Worm (Caenorhabditis elegans) whole organism, L4 larva: ENCODE results near the gene ZC204.14.

Source experiments
- Y5F2A.4 ChIP-seq: fragments of 200-800 bp; sonication (Bioruptor generic); optimal IDR thresholded peaks from 2 replicates; lab custom pipeline; 2018; ENCODE audit warnings: mild to moderate bottlenecking, missing genetic modification characterization, missing compliant biosample characterization
- aha-1 ChIP-seq: fragments of 150-350 bp; peaks from one replicate; lab custom pipeline; 2014; ENCODE audit warnings: missing biosample characterization, missing genetic modification characterization
- aly-2 ChIP-seq: sonication (generic microtip); optimal IDR thresholded peaks from 2 replicates; lab custom pipeline; 2018; ENCODE audit warnings: missing biosample characterization, missing genetic modification characterization
- daf-16 ChIP-seq, 3 experiments: sonication (generic microtip); optimal IDR thresholded peaks; 2 replicates each; lab custom pipeline; 2016 to 2017; ENCODE audit warnings: missing genetic modification characterization in 3 of 3, missing genetic modification reagents in 3 of 3, mild to moderate bottlenecking in 2 of 3, missing compliant biosample characterization in 2 of 3, missing biosample characterization in 1 of 3, moderate library complexity in 1 of 3
- dmd-6 ChIP-seq: fragments of 200-800 bp; sonication (Bioruptor generic); IDR thresholded peaks from 2 replicates; pipeline ENCODE4 v1.3.6; 2022; ENCODE audit warnings: missing genetic modification reagents, missing genetic modification characterization, missing compliant biosample characterization
- lin-29 ChIP-seq: fragments of 200-800 bp; sonication (Bioruptor generic); IDR thresholded peaks from 2 replicates; pipeline ENCODE4 v1.3.6; 2022; ENCODE audit warnings: missing genetic modification reagents, missing genetic modification characterization, missing compliant biosample characterization
- lsy-2 ChIP-seq, 2 experiments: fragments of 150-350 bp in 1 of 2; sonication (generic microtip) in 1 of 2; optimal IDR thresholded peaks; 2 replicates each; lab custom pipeline; 2014 to 2017; ENCODE audit warnings: missing biosample characterization in 2 of 2, missing genetic modification characterization in 2 of 2
- mdt-29 ChIP-seq: fragments of 200-800 bp; sonication (Bioruptor generic); IDR thresholded peaks from 2 replicates; pipeline ENCODE4 v1.3.6; 2022; ENCODE audit warnings: missing genetic modification reagents, missing genetic modification characterization, missing compliant biosample characterization
- mep-1 ChIP-seq: fragments of 150-350 bp; sonication (generic microtip); optimal IDR thresholded peaks from 3 replicates; lab custom pipeline; 2014; ENCODE audit warnings: missing biosample characterization, missing genetic modification characterization
- nhr-102 ChIP-seq: sonication (generic microtip); optimal IDR thresholded peaks from 2 replicates; lab custom pipeline; 2016; ENCODE audit warnings: mild to moderate bottlenecking, missing genetic modification characterization, moderate library complexity, missing compliant biosample characterization
- nhr-28 ChIP-seq: fragments of 150-350 bp; optimal IDR thresholded peaks from 2 replicates; lab custom pipeline; 2014; ENCODE audit warnings: missing biosample characterization, missing genetic modification characterization
- nhr-41 ChIP-seq: fragments of 200-800 bp; sonication (Bioruptor generic); IDR thresholded peaks from 2 replicates; pipeline ENCODE4 v1.3.6; 2022; ENCODE audit warnings: missing genetic modification reagents, missing genetic modification characterization, missing compliant biosample characterization
- nhr-6 ChIP-seq: fragments of 150-350 bp; optimal IDR thresholded peaks from 2 replicates; lab custom pipeline; 2014; ENCODE audit warnings: missing biosample characterization, missing genetic modification characterization
- nhr-77 ChIP-seq: fragments of 150-350 bp; optimal IDR thresholded peaks from 2 replicates; lab custom pipeline; 2014; ENCODE audit warnings: missing biosample characterization, missing genetic modification characterization
- skn-1 ChIP-seq: fragments of 150-350 bp; optimal IDR thresholded peaks from 2 replicates; lab custom pipeline; 2014; ENCODE audit warnings: missing biosample characterization, missing genetic modification characterization
- unc-62 ChIP-seq, 3 experiments: fragments of 150-350 bp in 1 of 3; sonication (generic microtip); optimal IDR thresholded peaks in 2 of 3; peaks in 1 of 3; 1 replicate in 1 of 3; 2 replicates in 2 of 3; lab custom pipeline; 2014 to 2017; ENCODE audit warnings: missing biosample characterization in 3 of 3, missing genetic modification characterization in 3 of 3, missing genetic modification reagents in 3 of 3, missing genotype in 1 of 3
- zfp-2 ChIP-seq: sonication (generic microtip); optimal IDR thresholded peaks from 2 replicates; lab custom pipeline; 2016; ENCODE audit warnings: mild to moderate bottlenecking, missing genetic modification characterization, missing compliant biosample characterization

Gene ZC204.14

DNA sequence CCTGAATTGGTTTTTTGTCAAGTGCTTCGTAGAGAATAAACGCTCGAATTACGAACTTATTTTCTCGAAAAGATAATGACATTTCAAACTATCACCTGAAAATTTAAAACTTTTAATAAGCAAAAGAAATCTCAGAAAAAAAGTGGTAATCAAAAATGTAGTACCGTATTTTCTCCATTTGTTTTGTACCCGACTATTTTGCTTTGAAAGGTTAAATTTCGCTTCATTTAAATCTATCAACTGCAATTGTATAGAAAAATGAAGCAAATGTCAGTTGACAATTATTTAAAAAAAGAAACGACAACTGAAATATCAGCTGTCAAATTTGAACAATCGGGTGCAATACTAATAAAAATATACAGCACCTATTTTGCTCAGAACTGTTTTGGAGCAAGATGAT, 41.6 kb downstream of the ZC204.14 start, which contains the start of gene fbxa-158:
Gene fbxa-158, minus strand, starts transcription at position 101 of the 400 bp plus-strand sequence.
- TF ChIP-seq nhr-41 (GFP tag; lab: Robert Waterston, UW), result no peak
- TF ChIP-seq nhr-102 (tag; lab: Kevin White, UChicago), result no peak
- TF ChIP-seq aly-2 (tag; lab: Kevin White, UChicago), result no peak
- no peak for TF ChIP-seq mep-1 (tag; lab: Kevin White, UChicago)

DNA sequence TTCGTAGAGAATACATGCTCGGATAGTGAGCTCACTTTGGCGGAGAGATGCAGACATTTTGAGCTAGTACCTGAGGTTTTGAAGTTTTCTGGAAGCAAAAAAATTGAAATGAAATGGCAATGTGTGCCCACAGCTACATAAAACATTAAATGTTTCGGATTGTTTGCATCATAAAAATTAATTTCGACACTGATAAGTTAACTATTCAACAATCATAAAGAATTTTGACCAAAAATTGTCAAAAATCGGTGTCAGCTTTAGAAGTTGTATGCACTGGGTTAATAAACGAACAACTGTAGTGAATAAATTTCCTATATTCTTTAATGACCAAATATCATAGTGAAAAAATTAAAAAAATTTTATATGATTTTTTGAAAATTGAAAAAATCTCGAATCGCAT, 43.8 kb downstream of the ZC204.14 start, which contains the start of gene fbxa-166:
Gene fbxa-166, minus strand, starts transcription at position 101 of the 400 bp plus-strand sequence.
- TF ChIP-seq aha-1 (peak; percentile 45), Y5F2A.4 (GFP tag; lab: Kevin White, UChicago) (no peak)
- TF ChIP-seq, all 104 proteins: peak for 1

DNA sequence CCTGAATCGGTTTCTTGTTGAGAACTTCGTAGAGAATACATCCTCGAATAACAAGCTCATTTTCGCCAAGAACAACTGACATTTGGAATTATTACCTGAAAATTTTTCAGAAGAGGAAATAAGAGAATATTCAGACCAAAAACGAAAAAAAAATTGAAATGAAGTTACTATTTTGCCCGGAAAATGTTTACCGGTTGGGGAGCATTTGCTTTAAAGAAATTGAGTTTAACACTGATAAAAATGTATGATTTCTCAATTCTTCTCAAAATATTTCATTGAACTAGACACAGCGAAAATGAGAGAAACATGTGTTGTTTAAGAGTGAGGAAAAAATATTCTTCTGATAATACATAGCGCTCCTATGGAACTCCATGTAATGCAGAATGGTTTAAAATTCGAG, 46.4 kb downstream of the ZC204.14 start, which contains the start of gene fbxa-165:
Gene fbxa-165, minus strand, starts transcription at position 101 of the 400 bp plus-strand sequence.
- no peak for TF ChIP-seq skn-1 (tag; lab: Kevin White, UChicago)
- peak in 1 of 2 experiments; percentile 36 for TF ChIP-seq unc-62 (GFP tag; optimal IDR thresholded peaks at IDR 0.05 in 1 of 2; lab: Kevin White, UChicago)
- no peak for TF ChIP-seq unc-62 (tag; optimal IDR thresholded peaks at IDR 0.05; lab: Kevin White, UChicago)
- no peak for TF ChIP-seq mdt-29 (GFP tag; lab: Robert Waterston, UW)
- TF ChIP-seq, all 104 proteins: peak for 1

DNA sequence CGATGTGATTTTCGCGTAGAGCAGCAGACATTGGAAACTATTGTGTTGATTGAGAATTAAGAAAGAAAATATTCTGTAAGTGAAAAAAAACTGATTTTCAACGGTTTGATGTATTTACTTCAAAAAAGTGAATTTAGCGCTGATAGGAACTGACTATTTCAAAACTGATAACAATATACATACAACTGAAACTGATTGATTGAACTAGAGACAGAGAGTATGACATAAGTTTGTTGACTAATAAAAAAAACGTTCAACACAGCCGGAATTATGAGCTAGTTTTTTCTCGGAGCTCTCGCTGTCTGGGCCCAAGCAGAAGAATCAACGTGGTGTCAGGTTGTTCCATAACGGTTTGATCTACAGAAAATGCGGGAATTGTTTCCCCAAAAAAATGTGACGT, 48.8 kb downstream of the ZC204.14 start, which contains the start of gene fbxa-164:
Gene fbxa-164, minus strand, starts transcription at position 101 of the 400 bp plus-strand sequence.
- TF ChIP-seq nhr-6 (tag; lab: Kevin White, UChicago) (no peak), nhr-77 (no peak), nhr-28 (tag; lab: Kevin White, UChicago) (peak; percentile 13), dmd-6 (GFP tag; lab: Robert Waterston, UW) (no peak), daf-16 (GFP tag; optimal IDR thresholded peaks at IDR 0.05; lab: Kevin White, UChicago) (no peak), daf-16 (tag; optimal IDR thresholded peaks at IDR 0.05; lab: Kevin White, UChicago) (peak; percentile 73), lsy-2 (tag; optimal IDR thresholded peaks at IDR 0.05; lab: Kevin White, UChicago) (no peak), zfp-2 (tag; lab: Kevin White, UChicago) (no peak), lin-29 (no peak)
